Worm (Caenorhabditis elegans) whole organism, midembryonic: Measurements from ENCODE around the gene C13A10.2.

Source experiments
- flt-1 ChIP-seq: fragments of 200-800 bp; sonication (Bioruptor generic); IDR thresholded peaks from 2 replicates; pipeline ENCODE4 v1.3.6; 2022; ENCODE audit warnings: missing genetic modification characterization, missing compliant biosample characterization
- klf-2 ChIP-seq: fragments of 200-800 bp; sonication (Bioruptor generic); conservative IDR thresholded peaks from 2 replicates; pipeline ENCODE4 v1.3.6; 2022; ENCODE audit warnings: missing genetic modification reagents, missing genetic modification characterization, missing compliant biosample characterization
- ref-1 ChIP-seq: fragments of 200-800 bp; sonication (Bioruptor generic); conservative IDR thresholded peaks from 2 replicates; pipeline ENCODE4 v1.3.6; 2022; ENCODE audit warnings: missing genetic modification reagents, missing genetic modification characterization, missing compliant biosample characterization
- tab-1 ChIP-seq: fragments of 200-800 bp; sonication (Bioruptor generic); IDR thresholded peaks from 2 replicates; pipeline ENCODE4 v1.3.6; 2022; ENCODE audit warnings: missing genetic modification characterization, missing compliant biosample characterization
- ztf-23 ChIP-seq: fragments of 200-800 bp; sonication (Bioruptor generic); IDR thresholded peaks from 2 replicates; pipeline ENCODE4 v1.3.6; 2022; ENCODE audit warnings: missing genetic modification reagents, missing genetic modification characterization, missing compliant biosample characterization

ce11 chrII:1371533-1371932 is 13.7 kb upstream of the C13A10.2 start:
- TF ChIP-seq tab-1 (no peak), flt-1 (no peak), ref-1 (GFP tag; lab: Robert Waterston, UW) (no peak), ztf-23 (no peak), klf-2 (GFP tag; lab: Robert Waterston, UW) (no peak)
